Fruit fly (Drosophila melanogaster) whole organism, larva: ENCODE data around the gene rogdi.

Source experiments
- noc ChIP-seq: fragments of 200-800 bp; sonication (Bioruptor generic); optimal IDR thresholded peaks from 3 replicates; lab custom pipeline; 2019; ENCODE audit warnings: missing biosample characterization, mild to moderate bottlenecking, missing genetic modification characterization, moderate library complexity

rogdi gene

DNA sequence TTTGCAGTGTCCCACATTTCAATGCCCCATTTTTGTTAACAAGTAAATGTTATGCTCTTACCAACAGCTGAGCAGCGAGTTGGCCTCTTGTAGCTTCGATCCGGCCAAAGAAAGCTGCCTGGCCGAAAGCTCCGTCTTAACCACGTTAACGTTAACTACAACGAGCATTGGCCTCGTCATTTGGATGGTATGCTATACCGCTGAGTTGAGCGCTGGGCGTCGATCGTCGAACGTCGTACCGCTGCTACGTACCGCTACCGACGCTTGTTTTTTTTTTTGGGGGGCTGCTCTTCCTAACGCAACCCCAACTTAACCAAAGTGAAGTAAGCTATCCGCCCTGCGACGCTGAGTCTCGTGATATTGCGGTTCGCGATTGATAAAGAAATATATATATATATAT is at the start of gene rogdi:
rogdi (plus strand) TSS at position 199 of the 400 bp plus-strand sequence.
- TF ChIP-seq noc = no peak

- TF ChIP-seq noc = no peak
Observed at dm6 chr3L:17000289-17000688, 49.0 kb upstream of the rogdi start.

- TF ChIP-seq noc = no peak
Observed at dm6 chr3L:17001055-17001454, 48.3 kb upstream of the rogdi start.

- TF ChIP-seq noc = no peak
Observed at dm6 chr3L:17002140-17002849, 47.0 kb upstream of the rogdi start.

DNA sequence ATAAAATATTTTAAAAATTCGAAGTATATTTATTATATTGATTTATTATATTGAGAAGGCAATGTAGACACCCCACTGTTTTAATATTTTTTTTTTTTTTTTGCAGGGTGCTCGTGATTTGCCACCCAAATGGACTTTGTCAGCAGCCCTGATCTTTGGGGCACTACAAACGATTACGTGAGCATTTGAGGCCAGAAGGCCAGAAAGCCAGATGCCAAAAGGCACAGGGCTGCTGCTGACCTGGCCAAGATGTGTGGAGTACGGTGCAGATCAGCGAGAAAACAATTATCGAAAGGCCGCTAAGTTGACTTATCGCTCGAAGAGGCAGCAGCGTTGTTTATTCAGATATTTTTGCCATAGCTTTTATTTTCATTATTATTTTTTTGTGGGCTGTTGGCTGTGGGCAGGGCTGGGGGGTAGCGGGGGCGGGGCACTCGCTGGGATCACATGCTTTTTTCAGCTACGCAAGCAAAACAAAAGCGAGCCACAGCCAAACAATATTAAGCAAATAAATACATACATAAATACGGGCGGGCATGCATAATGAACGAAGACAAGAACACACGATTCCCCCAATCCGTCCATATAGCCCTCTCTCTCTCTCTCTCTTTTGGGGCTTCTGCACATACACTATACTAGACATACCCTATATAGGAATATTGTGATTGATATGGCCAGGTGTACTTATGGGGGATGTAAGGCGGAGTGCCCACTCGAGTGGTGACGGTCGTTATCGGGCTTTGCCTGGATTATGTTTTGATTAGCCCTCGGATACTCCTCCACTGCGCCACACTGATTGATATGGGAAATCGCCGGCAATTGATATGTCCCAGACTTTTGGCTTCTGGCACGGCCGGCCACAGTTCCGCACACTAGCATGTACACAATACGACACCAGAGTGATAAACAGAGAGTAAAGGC is 45.8 kb upstream of the rogdi start:
- TF ChIP-seq noc = peak; percentile 22

DNA sequence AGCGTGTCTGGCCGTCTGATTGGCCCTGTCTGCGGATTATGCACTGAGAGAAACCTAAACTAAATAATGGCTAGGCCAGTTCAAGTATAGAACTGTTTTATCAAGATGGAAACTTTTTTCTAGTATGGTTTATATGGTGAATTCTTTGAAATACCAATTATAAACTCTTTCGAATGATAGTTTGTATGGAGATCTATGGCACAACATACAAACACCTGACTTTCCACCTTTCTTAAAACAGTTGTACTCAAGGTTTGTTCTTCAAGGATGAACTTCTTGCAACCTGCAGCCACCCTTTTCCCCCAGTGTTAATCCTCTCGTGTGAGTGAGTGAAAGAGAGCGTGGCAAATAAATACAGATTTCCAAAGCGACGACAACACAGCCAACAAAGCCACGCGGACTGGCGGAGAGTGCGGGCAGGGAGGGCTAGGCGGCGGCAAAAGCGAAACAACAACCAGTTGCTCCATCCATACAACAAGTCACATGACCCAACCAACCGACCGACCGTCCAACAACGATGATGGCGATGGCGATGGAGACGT is 45.0 kb upstream of the rogdi start:
- TF ChIP-seq noc = peak; percentile 75

DNA sequence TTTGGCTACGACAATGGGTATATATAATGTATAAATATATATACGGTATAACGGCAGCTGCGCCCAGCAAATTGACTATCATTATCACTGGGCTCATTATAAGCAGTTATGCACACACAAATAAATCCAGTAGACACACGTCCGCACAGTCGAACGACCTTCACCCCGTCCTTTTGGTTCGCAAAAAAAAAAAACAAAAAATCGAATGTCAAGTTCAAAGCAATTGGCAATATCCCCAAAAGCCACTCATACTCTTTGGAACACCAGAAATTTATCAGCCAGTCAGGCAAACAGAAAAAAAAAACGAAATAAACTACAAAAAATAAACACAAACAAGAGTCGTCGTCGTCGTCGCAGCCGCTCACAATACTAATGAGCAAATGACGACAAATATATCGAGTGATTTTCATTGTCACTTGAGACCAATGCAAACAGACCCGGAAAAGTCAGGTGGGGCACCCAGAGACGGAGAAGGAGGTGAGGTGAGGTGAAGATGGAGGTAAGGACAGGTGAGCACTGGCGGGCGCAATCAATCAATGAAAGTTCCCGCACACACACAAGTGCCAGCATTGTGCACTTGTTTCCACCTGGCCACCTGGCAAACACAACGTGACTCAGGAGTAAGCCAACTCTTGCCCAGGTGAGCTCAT is 44.4 kb upstream of the rogdi start:
- TF ChIP-seq noc = no peak

DNA sequence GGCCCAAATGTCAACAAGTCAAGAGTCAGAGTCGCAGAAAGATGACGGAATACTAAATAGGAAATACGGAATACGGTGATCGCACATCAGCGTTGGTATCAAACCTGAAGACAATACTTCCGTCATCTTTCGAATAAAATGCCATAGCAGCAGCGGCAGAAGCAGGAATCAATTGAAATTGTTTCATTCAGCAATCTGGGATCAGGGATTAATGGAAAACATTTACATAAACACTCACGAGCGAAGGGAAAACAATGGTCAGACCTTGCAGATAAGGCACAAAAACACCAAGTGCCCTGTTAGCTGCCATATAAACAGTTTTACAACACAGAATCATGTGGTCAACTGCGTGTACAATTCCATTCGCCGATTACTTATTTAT is 43.9 kb upstream of the rogdi start:
- no peak for TF ChIP-seq noc

- TF ChIP-seq noc = no peak
Observed at dm6 chr3L:17006250-17006693, 43.0 kb upstream of the rogdi start.

DNA sequence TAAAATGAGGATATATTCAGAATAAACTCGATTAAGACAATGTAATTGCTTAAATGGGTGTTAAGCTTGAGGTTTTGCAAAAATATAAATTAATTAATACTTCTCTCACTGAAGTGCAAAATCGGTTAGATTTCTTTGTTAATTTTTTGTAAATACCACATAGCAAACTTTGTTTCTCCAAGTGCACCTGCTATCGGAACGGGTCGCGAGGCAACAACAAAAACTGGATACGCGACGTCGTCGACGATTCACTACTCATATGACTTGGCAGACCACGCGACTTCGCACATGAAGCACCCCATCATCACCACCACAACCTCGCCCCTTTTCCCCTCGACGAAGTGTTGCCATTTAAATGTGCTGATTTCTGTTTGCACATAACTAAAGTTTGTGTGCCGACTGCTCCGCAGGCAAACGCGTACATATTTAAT is 42.3 kb upstream of the rogdi start:
- TF ChIP-seq noc = peak; percentile 67

DNA sequence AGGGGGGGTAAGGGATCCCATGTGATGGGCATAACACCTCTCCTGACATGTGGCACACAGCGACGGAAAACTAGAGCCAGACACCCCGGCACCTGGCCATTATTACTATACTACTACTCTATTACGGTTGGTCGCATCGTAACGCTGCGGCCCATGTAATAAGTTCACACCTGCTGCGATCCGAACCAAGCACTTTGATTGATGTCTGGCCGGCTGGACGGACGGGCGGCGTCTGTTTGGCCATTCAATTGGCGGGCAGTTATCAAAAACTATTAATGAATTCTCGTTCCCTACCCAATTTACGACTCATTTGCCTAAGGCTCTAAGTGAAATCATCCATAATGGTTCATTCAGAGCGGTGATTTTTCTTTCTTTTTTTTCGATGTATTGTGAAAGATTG is 41.8 kb upstream of the rogdi start:
- no peak for TF ChIP-seq noc

- TF ChIP-seq noc = no peak
Observed at dm6 chr3L:17007945-17008344, 41.4 kb upstream of the rogdi start.

DNA sequence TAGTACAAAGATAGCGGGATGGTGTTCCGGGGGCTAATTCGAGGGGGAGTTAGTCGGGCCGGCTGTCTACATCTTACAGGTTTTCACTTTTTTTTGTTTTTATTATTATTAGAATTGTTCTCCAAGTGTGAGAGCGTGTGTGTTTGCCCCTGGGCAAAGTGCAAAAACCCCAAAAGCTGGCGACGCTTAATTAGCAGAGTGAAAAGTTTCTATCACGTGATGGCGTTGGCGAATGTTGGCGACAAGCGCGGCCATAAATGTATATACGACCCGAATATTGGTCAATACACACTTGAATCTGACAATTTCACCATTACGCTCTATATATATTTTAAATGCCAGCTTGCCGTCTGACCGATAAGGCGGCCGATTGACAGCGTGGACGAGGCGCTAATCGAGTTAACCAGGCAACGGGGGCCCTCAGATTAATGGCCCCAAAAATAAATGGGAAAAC is 40.4 kb upstream of the rogdi start:
- TF ChIP-seq noc = peak; percentile 81

DNA sequence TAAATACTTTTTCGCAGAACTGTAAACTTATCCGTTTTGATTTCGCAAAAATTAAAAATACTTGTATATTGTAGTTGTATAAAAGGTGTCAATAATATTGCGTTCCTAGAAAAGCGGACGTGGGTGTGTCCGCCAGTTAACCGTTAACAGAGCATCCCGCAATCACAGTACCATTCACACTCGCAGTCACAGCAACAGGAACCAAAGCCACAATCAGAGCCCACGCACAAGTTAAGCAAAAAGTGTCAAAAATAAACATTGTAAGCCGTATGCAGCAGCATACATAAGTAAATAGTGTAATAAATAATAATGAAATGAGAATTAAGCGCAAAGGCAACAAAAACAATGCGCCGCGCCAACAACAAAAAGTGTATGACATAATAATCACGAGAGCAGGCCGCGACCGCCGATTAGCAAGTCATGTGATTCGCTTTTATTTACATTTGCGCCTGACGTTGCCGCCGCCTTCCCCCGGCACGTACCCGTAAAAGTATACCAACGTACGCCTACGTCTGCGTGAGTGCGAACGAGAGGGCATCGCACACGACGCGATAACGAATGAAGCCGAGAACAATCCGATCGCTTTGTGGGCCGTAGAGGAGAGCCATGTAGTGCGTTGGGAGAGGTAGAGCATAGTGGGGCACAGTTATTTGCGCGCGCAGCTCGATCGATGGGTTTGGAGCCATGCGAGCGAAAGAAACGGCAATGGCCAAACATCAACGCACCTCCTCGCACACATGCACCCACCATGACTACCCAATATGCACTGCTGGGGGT is 39.4 kb upstream of the rogdi start:
- TF ChIP-seq noc = peak; percentile 91

DNA sequence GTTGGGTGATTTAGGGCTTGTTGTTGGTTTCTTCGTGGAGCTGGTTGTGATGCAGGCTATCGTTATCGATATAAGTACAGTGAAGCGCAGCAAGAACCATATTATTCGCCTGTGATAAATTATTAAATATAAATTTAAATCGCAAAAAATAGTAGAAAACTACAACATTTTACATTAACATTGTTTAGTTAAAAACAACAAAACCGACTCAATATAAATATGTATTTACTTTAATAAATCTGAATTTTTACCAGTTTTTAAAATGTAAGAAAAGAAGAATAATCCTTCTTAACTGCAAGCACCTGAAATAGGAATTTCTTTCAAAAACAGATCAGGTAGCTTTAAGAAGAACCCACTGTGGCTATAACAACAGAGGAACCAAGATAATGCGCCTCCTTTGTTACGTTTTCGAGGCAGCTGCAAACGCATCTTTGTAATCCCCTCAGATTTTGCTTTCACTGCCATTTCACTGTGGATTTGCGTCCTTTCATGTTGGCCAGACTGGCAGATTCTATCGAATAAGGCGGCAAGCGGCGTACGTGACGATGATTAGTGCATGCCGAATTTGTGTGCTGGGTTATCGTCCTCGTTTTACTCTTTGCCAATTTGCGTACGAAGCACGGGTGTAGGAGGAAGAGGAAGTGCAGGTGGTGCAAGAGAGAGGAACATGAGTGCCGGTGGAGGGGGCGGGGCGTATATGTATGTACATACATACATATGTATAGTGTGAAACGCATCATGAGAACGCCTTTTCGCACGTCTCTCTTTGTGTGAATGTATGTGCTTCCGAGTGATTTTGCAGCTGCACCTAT is 38.6 kb upstream of the rogdi start:
- no peak for TF ChIP-seq noc
